Worm (Caenorhabditis elegans) whole organism, young adult: ENCODE results near the gene T04C10.3.

Experiments used
- B0261.1 ChIP-seq: sonication (generic microtip); optimal IDR thresholded peaks from 2 replicates; lab custom pipeline; 2016; ENCODE audit warnings: mild to moderate bottlenecking, missing genetic modification characterization, moderate library complexity, missing compliant biosample characterization
- B0336.3 ChIP-seq: fragments of 200-800 bp; sonication (Bioruptor generic); IDR thresholded peaks from 2 replicates; pipeline ENCODE4 v1.3.6; 2022; ENCODE audit warnings: missing genetic modification characterization, missing compliant biosample characterization
- D2030.7 ChIP-seq: fragments of 200-800 bp; sonication (Bioruptor generic); IDR thresholded peaks from 2 replicates; pipeline ENCODE4 v1.3.6; 2022; ENCODE audit warnings: missing genetic modification reagents, missing genetic modification characterization, missing compliant biosample characterization
- F10E7.11 ChIP-seq: sonication (generic microtip); optimal IDR thresholded peaks from 2 replicates; lab custom pipeline; 2017; ENCODE audit warnings: mild to moderate bottlenecking, missing genetic modification characterization, moderate library complexity, missing compliant biosample characterization
- F22D6.2 ChIP-seq: sonication (generic microtip); optimal IDR thresholded peaks from 2 replicates; lab custom pipeline; 2016; ENCODE audit warnings: mild to moderate bottlenecking, missing genetic modification characterization, missing compliant biosample characterization
- T07F8.4 ChIP-seq: sonication (generic microtip); optimal IDR thresholded peaks from 2 replicates; lab custom pipeline; 2016; ENCODE audit warnings: mild to moderate bottlenecking, missing genetic modification characterization, moderate library complexity, missing compliant biosample characterization
- Y53F4B.3 ChIP-seq: fragments of 200-800 bp; sonication (Bioruptor generic); IDR thresholded peaks from 2 replicates; pipeline ENCODE4 v1.3.6; 2022; ENCODE audit warnings: missing genetic modification reagents, missing genetic modification characterization, missing compliant biosample characterization
- Y95B8A.8 ChIP-seq: fragments of 200-800 bp; sonication (Bioruptor generic); IDR thresholded peaks from 2 replicates; pipeline ENCODE4 v1.3.6; 2022; ENCODE audit warnings: missing genetic modification reagents, missing genetic modification characterization, missing compliant biosample characterization
- attf-6 ChIP-seq: fragments of 200-800 bp; sonication (Bioruptor generic); IDR thresholded peaks from 2 replicates; pipeline ENCODE4 v1.3.6; 2022; ENCODE audit warnings: missing genetic modification reagents, missing genetic modification characterization, missing compliant biosample characterization
- cebp-1 ChIP-seq, 2 experiments: fragments of 200-800 bp in 1 of 2; sonication (Bioruptor generic) in 1 of 2; sonication (generic microtip) in 1 of 2; IDR thresholded peaks in 1 of 2; optimal IDR thresholded peaks in 1 of 2; 2 replicates each; pipeline versions ENCODE4 v1.3.6 to Lab custom; 2017 to 2022; ENCODE audit warnings: missing compliant biosample characterization in 2 of 2, missing genetic modification characterization in 2 of 2, mild to moderate bottlenecking in 1 of 2, missing genetic modification reagents in 1 of 2, moderate library complexity in 1 of 2
- cebp-2 ChIP-seq: fragments of 200-800 bp; sonication (Bioruptor generic); IDR thresholded peaks from 2 replicates; pipeline ENCODE4 v1.3.6; 2022; ENCODE audit warnings: missing genetic modification characterization, missing compliant biosample characterization
- die-1 ChIP-seq: sonication (generic microtip); optimal IDR thresholded peaks from 2 replicates; lab custom pipeline; 2016; ENCODE audit warnings: missing genotype, mild to moderate bottlenecking, missing genetic modification characterization, missing compliant biosample characterization
- dox-1 ChIP-seq: fragments of 200-800 bp; sonication (Bioruptor generic); IDR thresholded peaks from 2 replicates; pipeline ENCODE4 v1.3.6; 2022; ENCODE audit warnings: missing genetic modification reagents, missing genetic modification characterization, missing compliant biosample characterization
- dpl-1 ChIP-seq: fragments of 150-350 bp; optimal IDR thresholded peaks from 2 replicates; lab custom pipeline; 2014; ENCODE audit warnings: missing biosample characterization, missing genetic modification reagents, missing genetic modification characterization
- egrh-3 ChIP-seq: fragments of 200-800 bp; sonication (Bioruptor generic); IDR thresholded peaks from 2 replicates; pipeline ENCODE4 v1.3.6; 2022; ENCODE audit warnings: missing genetic modification reagents, missing genetic modification characterization, missing compliant biosample characterization
- ets-4 ChIP-seq: fragments of 200-800 bp; sonication (Bioruptor generic); optimal IDR thresholded peaks from 2 replicates; lab custom pipeline; 2018; ENCODE audit warnings: mild to moderate bottlenecking, missing genetic modification characterization, missing compliant biosample characterization
- hmg-1.2 ChIP-seq: fragments of 200-800 bp; sonication (Bioruptor generic); IDR thresholded peaks from 2 replicates; pipeline ENCODE4 v1.3.6; 2022; ENCODE audit warnings: missing genetic modification reagents, missing genetic modification characterization, missing compliant biosample characterization
- lag-1 ChIP-seq: fragments of 200-800 bp; sonication (Bioruptor generic); IDR thresholded peaks from 2 replicates; pipeline ENCODE4 v1.3.6; 2022; ENCODE audit warnings: missing genetic modification reagents, missing genetic modification characterization, missing compliant biosample characterization
- madf-8 ChIP-seq: fragments of 200-800 bp; sonication (Bioruptor generic); conservative IDR thresholded peaks from 2 replicates; pipeline ENCODE4 v1.3.6; 2022; ENCODE audit warnings: missing genetic modification reagents, missing genetic modification characterization, missing compliant biosample characterization
- mxl-1 ChIP-seq: sonication (generic microtip); optimal IDR thresholded peaks from 2 replicates; lab custom pipeline; 2016; ENCODE audit warnings: missing genetic modification characterization, missing compliant biosample characterization
- nhr-120 ChIP-seq: fragments of 200-800 bp; sonication (Bioruptor generic); IDR thresholded peaks from 2 replicates; pipeline ENCODE4 v1.3.6; 2022; ENCODE audit warnings: missing genetic modification characterization, missing compliant biosample characterization
- nhr-27 ChIP-seq: fragments of 200-800 bp; sonication (Bioruptor generic); optimal IDR thresholded peaks from 2 replicates; lab custom pipeline; 2018; ENCODE audit warnings: mild to moderate bottlenecking, missing genetic modification characterization, moderate library complexity, missing compliant biosample characterization
- nhr-80 ChIP-seq: sonication (generic microtip); optimal IDR thresholded peaks from 2 replicates; lab custom pipeline; 2016; ENCODE audit warnings: missing genetic modification characterization, missing compliant biosample characterization
- repo-1 ChIP-seq: sonication (generic microtip); optimal IDR thresholded peaks from 2 replicates; lab custom pipeline; 2017; ENCODE audit warnings: mild to moderate bottlenecking, missing genetic modification characterization, missing compliant biosample characterization
- rpc-1 ChIP-seq, 2 experiments: fragments of 150-350 bp in 1 of 2; sonication (generic microtip) in 1 of 2; optimal IDR thresholded peaks; 2 replicates each; lab custom pipeline; 2014 to 2018; ENCODE audit warnings: missing biosample characterization in 1 of 2, missing genetic modification characterization in 1 of 2, missing genetic modification reagents in 1 of 2, missing genotype in 1 of 2
- sdz-38 ChIP-seq: sonication (generic microtip); optimal IDR thresholded peaks from 2 replicates; lab custom pipeline; 2016; ENCODE audit warnings: missing genotype, missing genetic modification characterization, missing compliant biosample characterization
- snpc-1.1 ChIP-seq: sonication (generic microtip); optimal IDR thresholded peaks from 2 replicates; lab custom pipeline; 2017; ENCODE audit warnings: missing genetic modification characterization, mild to moderate bottlenecking, missing compliant biosample characterization, antibody characterized with exemption, moderate library complexity, missing genotype, missing genetic modification reagents; ENCODE audit not compliant: insufficient read depth
- snpc-4 ChIP-seq, 5 experiments: fragments of 150-350 bp in 1 of 5; sonication (generic microtip) in 4 of 5; optimal IDR thresholded peaks; 2 replicates each; lab custom pipeline; 2014 to 2018; ENCODE audit warnings: missing genetic modification characterization in 5 of 5, missing biosample characterization in 3 of 5, antibody characterized with exemption in 2 of 5, mild to moderate bottlenecking in 2 of 5, missing compliant biosample characterization in 2 of 5, missing genotype in 2 of 5, moderate library complexity in 2 of 5, missing genetic modification reagents in 1 of 5
- sptf-2 ChIP-seq: fragments of 200-800 bp; sonication (Bioruptor generic); optimal IDR thresholded peaks from 2 replicates; lab custom pipeline; 2018; ENCODE audit warnings: mild to moderate bottlenecking, missing genetic modification characterization, missing compliant biosample characterization
- unc-130 ChIP-seq: sonication (generic microtip); optimal IDR thresholded peaks from 2 replicates; lab custom pipeline; 2016; ENCODE audit warnings: missing genetic modification reagents, missing genetic modification characterization, missing compliant biosample characterization
- zfh-2 ChIP-seq: fragments of 200-800 bp; sonication (Bioruptor generic); conservative IDR thresholded peaks from 2 replicates; pipeline ENCODE4 v1.3.6; 2022; ENCODE audit warnings: missing genetic modification reagents, missing genetic modification characterization, missing compliant biosample characterization
- ztf-18 ChIP-seq: sonication (generic microtip); optimal IDR thresholded peaks from 2 replicates; lab custom pipeline; 2016; ENCODE audit warnings: missing genotype, mild to moderate bottlenecking, missing genetic modification characterization, missing compliant biosample characterization

Gene T04C10.3

DNA sequence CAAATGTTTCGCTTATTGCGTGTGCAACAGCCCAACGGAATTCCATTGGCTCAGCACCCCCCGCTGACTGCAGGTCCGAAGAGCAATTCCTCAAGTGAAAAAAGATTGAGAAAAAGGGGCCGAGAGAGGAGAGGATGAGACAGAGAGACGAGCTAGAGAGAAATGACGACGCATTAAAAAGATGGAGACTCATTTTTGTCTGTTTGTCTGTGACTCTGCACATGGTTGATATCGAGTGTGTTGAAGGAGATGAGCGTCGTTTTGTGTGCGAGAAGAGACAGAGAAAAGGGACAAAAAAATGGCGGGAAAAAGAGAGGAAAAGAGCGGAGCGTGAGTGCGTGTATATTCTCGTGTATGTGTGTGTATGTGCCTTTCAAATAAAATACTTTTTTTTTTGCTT is 28.9 kb downstream of the T04C10.3 start (continued):
- peak; percentile 82 for TF ChIP-seq hmg-1.2 (GFP tag; lab: Robert Waterston, UW)
- no peak for TF ChIP-seq madf-8 (GFP tag; lab: Robert Waterston, UW)
- TF ChIP-seq nhr-80 = peak; percentile 74
- TF ChIP-seq sptf-2 = no peak

ce11 chrX:14842846-14843369 is 30.7 kb downstream of the T04C10.3 start:
- TF ChIP-seq attf-6 (GFP tag; lab: Robert Waterston, UW) = no peak
- TF ChIP-seq D2030.7 = no peak
- TF ChIP-seq ztf-18 (tag; lab: Kevin White, UChicago) = no peak
- TF ChIP-seq mxl-1 = no peak
- TF ChIP-seq snpc-4 (GFP tag; optimal IDR thresholded peaks at IDR 0.05; lab: Kevin White, UChicago) = no peak
- no peak for TF ChIP-seq snpc-4 (tag; optimal IDR thresholded peaks at IDR 0.05; lab: Kevin White, UChicago)
- no peak for TF ChIP-seq T07F8.4 (tag; lab: Kevin White, UChicago)

DNA sequence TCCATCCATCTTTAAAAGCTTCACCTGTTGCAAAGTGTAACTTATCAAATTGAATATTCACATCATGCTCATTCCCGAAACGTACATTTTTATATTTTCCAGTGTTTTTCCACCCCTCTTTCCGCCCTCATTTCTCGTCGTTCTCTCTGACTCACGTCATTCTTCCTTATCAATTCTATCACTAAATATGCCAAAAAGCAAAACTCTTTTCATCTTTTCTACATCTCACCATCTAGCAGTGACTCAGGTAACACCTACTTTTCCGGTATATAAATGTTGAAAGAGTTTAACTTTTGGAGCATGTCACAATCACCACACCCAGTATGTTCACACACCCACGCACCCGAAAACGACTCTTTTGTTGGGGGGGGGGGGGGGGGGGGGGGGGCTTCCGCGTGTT is 32.3 kb downstream of the T04C10.3 start:
- TF ChIP-seq Y95B8A.8 (GFP tag; lab: Robert Waterston, UW) (no peak), dox-1 (GFP tag; lab: Robert Waterston, UW) (0 out of 2 replicates have a peak, but pooled peaks have one; percentile 14), cebp-1 (GFP tag; IDR thresholded peaks at IDR 0.05; lab: Robert Waterston, UW) (no peak), cebp-1 (tag; optimal IDR thresholded peaks at IDR 0.05; lab: Kevin White, UChicago) (peak; percentile 42), zfh-2 (GFP tag; lab: Robert Waterston, UW) (peak; percentile 67), egrh-3 (GFP tag; lab: Robert Waterston, UW) (peak; percentile 38; the same call in 1 of the 2 replicates), nhr-80 (peak; percentile 44)
- TF ChIP-seq, all 124 proteins: peak for 5

- no peak for TF ChIP-seq lag-1 (GFP tag; lab: Robert Waterston, UW)
- no peak for TF ChIP-seq hmg-1.2 (GFP tag; lab: Robert Waterston, UW)
- no peak for TF ChIP-seq snpc-1.1 (tag; lab: Kevin White, UChicago)
- no peak for TF ChIP-seq sdz-38 (tag; lab: Kevin White, UChicago)
- TF ChIP-seq dpl-1 = no peak
- no peak for TF ChIP-seq nhr-27
- no peak for TF ChIP-seq rpc-1 (optimal IDR thresholded peaks at IDR 0.05; lab: Kevin White, UChicago)
- no peak for TF ChIP-seq rpc-1 (tag; optimal IDR thresholded peaks at IDR 0.05; lab: Kevin White, UChicago)
- TF ChIP-seq repo-1 (tag; lab: Kevin White, UChicago) = no peak
- TF ChIP-seq B0261.1 (tag; lab: Kevin White, UChicago) = no peak
- TF ChIP-seq dox-1 (GFP tag; lab: Robert Waterston, UW) = no peak
- no peak for TF ChIP-seq nhr-120 (GFP tag; lab: Robert Waterston, UW)
- TF ChIP-seq F10E7.11 = no peak
- no peak for TF ChIP-seq B0336.3 (GFP tag; lab: Robert Waterston, UW)
- TF ChIP-seq die-1 (tag; lab: Kevin White, UChicago) = no peak
- TF ChIP-seq cebp-2 (GFP tag; lab: Robert Waterston, UW) = no peak
- TF ChIP-seq ets-4 (GFP tag; lab: Kevin White, UChicago) = no peak
Observed at ce11 chrX:14845637-14846036, 33.5 kb downstream of the T04C10.3 start, which contains the start of gene egrh-1. TSS of gene egrh-1 (plus strand) at chrX:14845937.

- no peak for TF ChIP-seq Y53F4B.3 (GFP tag; lab: Robert Waterston, UW)
- no peak for TF ChIP-seq unc-130 (GFP tag; lab: Kevin White, UChicago)
- TF ChIP-seq nhr-80 = peak; percentile 44
- no peak for TF ChIP-seq F22D6.2 (tag; lab: Kevin White, UChicago)
Observed at ce11 chrX:14849054-14849453, 36.9 kb downstream of the T04C10.3 start, which contains the start of gene acd-3. TSS of gene acd-3 (plus strand) at chrX:14849275.
